Worm (Caenorhabditis elegans): ENCODE data around the gene srb-11.

DNA sequence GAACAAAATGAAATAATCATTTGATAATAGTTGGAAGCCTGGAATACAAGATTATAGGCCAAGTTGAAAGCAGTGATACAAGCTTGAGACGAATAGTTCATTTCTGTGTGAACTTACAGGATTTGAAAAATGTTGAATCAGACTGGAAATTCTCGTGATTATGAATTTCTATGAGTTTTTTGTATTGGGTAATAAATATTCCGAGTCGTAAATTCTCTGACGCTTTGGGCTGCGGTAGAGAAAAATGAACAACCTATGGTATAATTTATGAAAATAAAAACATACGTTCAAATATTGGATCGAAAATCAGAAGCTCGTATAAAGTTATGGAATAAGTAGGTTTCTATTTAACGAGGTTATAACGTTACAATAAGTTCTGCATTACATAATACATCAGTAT lies at the start of gene srb-11:
- TF ChIP-seq ama-1 (optimal IDR thresholded peaks at IDR 0.05) (no peak), ceh-13 (GFP tag; optimal IDR thresholded peaks at IDR 0.05) (no peak), flt-1 (GFP tag; IDR thresholded peaks at IDR 0.05) (no peak), hmbx-1 (tag; optimal IDR thresholded peaks at IDR 0.05) (no peak), hmg-4 (GFP tag; optimal IDR thresholded peaks at IDR 0.05) (no peak), ceh-36 (tag; optimal IDR thresholded peaks at IDR 0.05) (no peak), ets-7 (tag; optimal IDR thresholded peaks at IDR 0.05) (no peak), F13C5.2 (tag; optimal IDR thresholded peaks at IDR 0.05) (no peak), hnd-1 (tag; optimal IDR thresholded peaks at IDR 0.05) (no peak), tbx-11 (GFP tag; IDR thresholded peaks at IDR 0.05) (no peak), pes-1 (GFP tag; IDR thresholded peaks at IDR 0.05) (no peak), B0310.2 (tag; optimal IDR thresholded peaks at IDR 0.05) (no peak), scrt-1 (GFP tag; IDR thresholded peaks at IDR 0.05) (no peak)

Measured in whole organism, early embryonic.